Fruit fly (Drosophila melanogaster): ENCODE measurements around the gene Npc1a.

Gene Npc1a

DNA sequence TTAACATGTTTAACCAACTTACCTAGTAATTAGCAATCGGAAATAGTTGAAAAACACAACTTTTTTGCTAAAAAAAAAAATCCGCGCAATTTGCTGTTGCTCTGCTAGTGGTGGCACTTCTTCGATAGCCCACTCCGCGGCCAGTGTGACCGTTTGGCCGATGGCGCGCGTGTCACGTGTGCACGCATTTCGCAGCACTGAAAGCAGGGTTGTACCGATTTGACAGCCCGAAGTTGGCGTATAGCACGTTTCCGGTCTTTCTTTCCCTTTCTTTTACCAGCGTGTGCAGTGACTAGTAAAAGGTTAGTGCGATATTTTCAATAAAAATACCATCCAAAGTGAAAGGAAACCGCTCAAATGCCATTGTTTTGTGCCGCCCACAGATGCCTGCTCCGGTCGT is 20.2 kb downstream of the Npc1a start, which contains the start of the genes Ripalpha and RpL7 (continued):
- peak; percentile 98 for TF ChIP-seq CG8944 (GFP tag; optimal IDR thresholded peaks at IDR 0.05)
- TF ChIP-seq Oli (tag; optimal IDR thresholded peaks at IDR 0.05), result peak; percentile 89
- TF ChIP-seq Scr (GFP tag; IDR thresholded peaks at IDR 0.05; ENCODE audit: partially characterized antibody), result peak; percentile 85
- TF ChIP-seq shn (GFP tag; optimal IDR thresholded peaks at IDR 0.05), result peak; percentile 99
- peak; percentile 97 for TF ChIP-seq Atf3 (GFP tag; optimal IDR thresholded peaks at IDR 0.05)
- peak; percentile 99 for TF ChIP-seq CG13775 (GFP tag; optimal IDR thresholded peaks at IDR 0.05)
- peak; percentile 85 for TF ChIP-seq pnt (GFP tag; optimal IDR thresholded peaks at IDR 0.05)
- peak; percentile 81 for TF ChIP-seq Xrp1 (GFP tag; IDR thresholded peaks at IDR 0.05)
- TF ChIP-seq Meics (GFP tag; optimal IDR thresholded peaks at IDR 0.05), result peak; percentile 99
- TF ChIP-seq CG1792 (GFP tag; optimal IDR thresholded peaks at IDR 0.05), result peak; percentile 97
- TF ChIP-seq Taf1 (GFP tag; IDR thresholded peaks at IDR 0.05), result peak; percentile 80; the same call in 1 of the 2 replicates
- peak; percentile 96 for TF ChIP-seq Camta (GFP tag; optimal IDR thresholded peaks at IDR 0.05)
- TF ChIP-seq CG7271 (tag; optimal IDR thresholded peaks at IDR 0.05), result peak; percentile 98
- TF ChIP-seq zfh1 (GFP tag; IDR thresholded peaks at IDR 0.05), result peak; percentile 99
- peak; percentile 96 for TF ChIP-seq dysf (GFP tag; IDR thresholded peaks at IDR 0.05)
- peak; percentile 100 for TF ChIP-seq sens (GFP tag)
- TF ChIP-seq CG34224 (GFP tag; IDR thresholded peaks at IDR 0.05; ENCODE audit: partially characterized antibody), result peak; percentile 84
- TF ChIP-seq grn (GFP tag; optimal IDR thresholded peaks at IDR 0.05), result peak; percentile 96
- peak; percentile 64 for TF ChIP-seq CG1832 (GFP tag; optimal IDR thresholded peaks at IDR 0.05)
- TF ChIP-seq Doc3 (GFP tag; IDR thresholded peaks at IDR 0.05; ENCODE audit: partially characterized antibody), result peak; percentile 66; the same call in 2 of the 3 replicates
- TF ChIP-seq az2 (GFP tag; optimal IDR thresholded peaks at IDR 0.05), result peak; percentile 96
- peak; percentile 96 for TF ChIP-seq CG10366 (GFP tag; IDR thresholded peaks at IDR 0.05)
- peak; percentile 97 for TF ChIP-seq fd102C (GFP tag; optimal IDR thresholded peaks at IDR 0.05)
- peak; percentile 95 for TF ChIP-seq wek (GFP tag; optimal IDR thresholded peaks at IDR 0.05)
- peak; percentile 94 for TF ChIP-seq al (GFP tag; IDR thresholded peaks at IDR 0.05)
- TF ChIP-seq CG13123 (GFP tag; optimal IDR thresholded peaks at IDR 0.05), result peak; percentile 97
- peak; percentile 94 for TF ChIP-seq ase (GFP tag; IDR thresholded peaks at IDR 0.05)
- peak; percentile 85 for TF ChIP-seq gem (tag; optimal IDR thresholded peaks at IDR 0.05)
- no peak for TF ChIP-seq usp (GFP tag; optimal IDR thresholded peaks at IDR 0.05)
- TF ChIP-seq cas (GFP tag; IDR thresholded peaks at IDR 0.05), result peak; percentile 93
- peak; percentile 91 for TF ChIP-seq D19B (GFP tag; optimal IDR thresholded peaks at IDR 0.05)
- TF ChIP-seq Hr78 (GFP tag; optimal IDR thresholded peaks at IDR 0.05), result no peak
- TF ChIP-seq CG4282 (GFP tag; optimal IDR thresholded peaks at IDR 0.05), result peak; percentile 97
- TF ChIP-seq sob (GFP tag; IDR thresholded peaks at IDR 0.05), result peak; percentile 99
- peak in 1 of 3 experiments; percentile 58 for TF ChIP-seq Stat92E (GFP tag; optimal IDR thresholded peaks at IDR 0.05)
- peak; percentile 81 for TF ChIP-seq GATAe (GFP tag; conservative IDR thresholded peaks at IDR 0.05)
- peak; percentile 83 for TF ChIP-seq Dll (GFP tag; IDR thresholded peaks at IDR 0.05; ENCODE audit: partially characterized antibody)
- peak; percentile 93 for TF ChIP-seq CG10959 (GFP tag; IDR thresholded peaks at IDR 0.05)
- peak; percentile 94 for TF ChIP-seq CG17361 (GFP tag; IDR thresholded peaks at IDR 0.05)
- peak; percentile 98 for TF ChIP-seq CrebB (tag; optimal IDR thresholded peaks at IDR 0.05)
- TF ChIP-seq rib (GFP tag; IDR thresholded peaks at IDR 0.05), result peak; percentile 98
- TF ChIP-seq CG2712 (tag; optimal IDR thresholded peaks at IDR 0.05), result peak; percentile 92
- TF ChIP-seq CG12236 (GFP tag; optimal IDR thresholded peaks at IDR 0.05), result peak; percentile 98
- peak; percentile 96 for TF ChIP-seq onecut (GFP tag; IDR thresholded peaks at IDR 0.05)
- TF ChIP-seq tna (GFP tag; IDR thresholded peaks at IDR 0.05; ENCODE audit: partially characterized antibody), result peak; percentile 92
- TF ChIP-seq HLH54F (GFP tag; optimal IDR thresholded peaks at IDR 0.05), result peak; percentile 98
- peak; percentile 99 for TF ChIP-seq mirr (GFP tag; optimal IDR thresholded peaks at IDR 0.05)
- TF ChIP-seq mld (GFP tag; IDR thresholded peaks at IDR 0.05; ENCODE audit: partially characterized antibody), result peak; percentile 74; the same call in 2 of the 3 replicates
- TF ChIP-seq CG33213 (GFP tag; optimal IDR thresholded peaks at IDR 0.05), result peak; percentile 99
- peak; percentile 100 for TF ChIP-seq Ets97D (GFP tag; optimal IDR thresholded peaks at IDR 0.05)
- peak; percentile 97 for TF ChIP-seq tup (GFP tag; optimal IDR thresholded peaks at IDR 0.05)
